Worm (Caenorhabditis elegans) whole organism, young adult: Measurements from ENCODE around the gene gst-28.

Source experiments
- C06A6.2 ChIP-seq: fragments of 200-800 bp; sonication (Bioruptor generic); conservative IDR thresholded peaks from 2 replicates; pipeline ENCODE4 v1.3.6; 2022; ENCODE audit warnings: missing genetic modification characterization, missing compliant biosample characterization
- lin-40 ChIP-seq: sonication (generic microtip); optimal IDR thresholded peaks from 2 replicates; lab custom pipeline; 2016; ENCODE audit warnings: missing genetic modification characterization, mild to moderate bottlenecking, missing compliant biosample characterization, missing genotype, missing genetic modification reagents
- lin-54 ChIP-seq: fragments of 200-800 bp; sonication (Bioruptor generic); optimal IDR thresholded peaks from 2 replicates; lab custom pipeline; 2018; ENCODE audit warnings: mild to moderate bottlenecking, missing genetic modification characterization, missing compliant biosample characterization
- nhr-27 ChIP-seq: fragments of 200-800 bp; sonication (Bioruptor generic); optimal IDR thresholded peaks from 2 replicates; lab custom pipeline; 2018; ENCODE audit warnings: mild to moderate bottlenecking, missing genetic modification characterization, moderate library complexity, missing compliant biosample characterization
- sptf-2 ChIP-seq: fragments of 200-800 bp; sonication (Bioruptor generic); optimal IDR thresholded peaks from 2 replicates; lab custom pipeline; 2018; ENCODE audit warnings: mild to moderate bottlenecking, missing genetic modification characterization, missing compliant biosample characterization
- unc-62 ChIP-seq: fragments of 150-350 bp; optimal IDR thresholded peaks from 2 replicates; lab custom pipeline; 2014; ENCODE audit warnings: missing biosample characterization, missing genetic modification reagents, missing genetic modification characterization

DNA sequence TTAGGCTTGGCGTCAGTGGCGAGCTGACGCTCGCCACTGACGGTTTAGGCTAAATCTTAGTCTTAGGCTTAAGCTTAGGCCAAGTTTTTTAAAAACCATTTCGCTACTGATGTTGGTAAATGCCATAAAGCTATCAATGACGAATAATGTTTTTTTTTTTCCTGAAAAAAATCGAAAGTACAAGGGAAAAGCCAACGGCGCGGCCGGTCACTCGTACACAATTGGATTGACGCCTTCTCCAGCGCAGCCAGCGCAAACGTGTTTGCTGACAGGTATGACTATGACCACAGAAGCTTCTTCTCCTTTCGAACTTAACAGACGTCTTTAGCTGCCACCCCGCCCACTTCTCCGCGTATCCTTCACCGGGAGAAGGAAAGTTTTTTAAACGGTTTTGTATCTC lies 21.8 kb downstream of the gst-28 start, which contains the start of gene Y53F4B.27:
- TF ChIP-seq lin-54 (GFP tag; lab: Kevin White, UChicago): no peak
- no peak for TF ChIP-seq unc-62 (GFP tag; lab: Kevin White, UChicago)
- no peak for TF ChIP-seq C06A6.2 (GFP tag; lab: Robert Waterston, UW)
- TF ChIP-seq sptf-2 (GFP tag; lab: Kevin White, UChicago): no peak
- TF ChIP-seq nhr-27: no peak
- no peak for TF ChIP-seq lin-40 (tag; lab: Kevin White, UChicago)
